Worm (Caenorhabditis elegans) whole organism, L1 larva: ENCODE results near the gene hint-3.

Experiments used
- aly-2 ChIP-seq: fragments of 150-350 bp; optimal IDR thresholded peaks from 2 replicates; lab custom pipeline; 2014; ENCODE audit warnings: missing biosample characterization, missing genetic modification characterization
- ceh-82 ChIP-seq, 3 experiments: fragments of 150-350 bp in 1 of 3; sonication (generic microtip) in 2 of 3; optimal IDR thresholded peaks; 2 replicates each; lab custom pipeline; 2014 to 2017; ENCODE audit warnings: missing biosample characterization in 3 of 3, missing genetic modification characterization in 3 of 3
- ceh-88 ChIP-seq: fragments of 200-800 bp; sonication (Bioruptor generic); IDR thresholded peaks from 2 replicates; pipeline ENCODE4 v1.3.6; 2022; ENCODE audit warnings: missing genetic modification characterization, missing compliant biosample characterization
- dpl-1 ChIP-seq, 3 experiments: fragments of 150-350 bp in 2 of 3; sonication (generic microtip) in 1 of 3; optimal IDR thresholded peaks; 2 replicates each; lab custom pipeline; 2014 to 2017; ENCODE audit warnings: missing biosample characterization in 3 of 3, missing genetic modification characterization in 3 of 3, missing genetic modification reagents in 3 of 3
- irx-1 ChIP-seq: sonication (generic microtip); optimal IDR thresholded peaks from 2 replicates; lab custom pipeline; 2016; ENCODE audit warnings: missing genetic modification characterization, missing compliant biosample characterization
- lin-35 ChIP-seq, 2 experiments: fragments of 150-350 bp; optimal IDR thresholded peaks; 2 replicates each; lab custom pipeline; 2014; ENCODE audit warnings: missing biosample characterization in 2 of 2, missing genetic modification characterization in 2 of 2, missing genetic modification reagents in 2 of 2
- nhr-237 ChIP-seq: fragments of 150-350 bp; optimal IDR thresholded peaks from 2 replicates; lab custom pipeline; 2014; ENCODE audit warnings: missing biosample characterization, missing genetic modification characterization
- skn-1 ChIP-seq: fragments of 150-350 bp; optimal IDR thresholded peaks from 2 replicates; lab custom pipeline; 2014; ENCODE audit warnings: missing biosample characterization, missing genetic modification characterization

ce11 chrV:7721945-7722344 lies 38.3 kb upstream of the hint-3 start, which contains the start of gene ZK105.14:
- TF ChIP-seq dpl-1 (GFP tag; optimal IDR thresholded peaks at IDR 0.05; lab: Kevin White, UChicago) (no peak), ceh-88 (GFP tag; lab: Robert Waterston, UW) (no peak), aly-2 (tag; lab: Kevin White, UChicago) (no peak), nhr-237 (tag; lab: Kevin White, UChicago) (no peak), skn-1 (tag; lab: Kevin White, UChicago) (no peak), ceh-82 (tag; optimal IDR thresholded peaks at IDR 0.05; lab: Kevin White, UChicago) (no peak), lin-35 (GFP tag; optimal IDR thresholded peaks at IDR 0.05; lab: Kevin White, UChicago) (no peak), irx-1 (tag; lab: Kevin White, UChicago) (no peak)
